Worm (Caenorhabditis elegans) whole organism, L2 larva: ENCODE data around the gene T13G4.4.

ENCODE experiments used
- R02D3.7 ChIP-seq: fragments of 150-350 bp; optimal IDR thresholded peaks from 2 replicates; lab custom pipeline; 2014; ENCODE audit warnings: missing biosample characterization, missing genetic modification characterization
- fos-1 ChIP-seq: fragments of 150-350 bp; optimal IDR thresholded peaks from 2 replicates; lab custom pipeline; 2014; ENCODE audit warnings: missing biosample characterization, missing genetic modification characterization
- lin-13 ChIP-seq: fragments of 150-350 bp; optimal IDR thresholded peaks from 2 replicates; lab custom pipeline; 2014; ENCODE audit warnings: missing biosample characterization, missing genetic modification reagents, missing genetic modification characterization
- lsy-2 ChIP-seq, 2 experiments: fragments of 150-350 bp in 1 of 2; sonication (generic microtip) in 1 of 2; optimal IDR thresholded peaks; 2 replicates each; lab custom pipeline; 2014 to 2017; ENCODE audit warnings: missing biosample characterization in 2 of 2, missing genetic modification characterization in 2 of 2
- nhr-237 ChIP-seq: fragments of 150-350 bp; optimal IDR thresholded peaks from 2 replicates; lab custom pipeline; 2014; ENCODE audit warnings: missing biosample characterization, missing genetic modification characterization
- nhr-25 ChIP-seq: fragments of 150-350 bp; sonication (generic microtip); optimal IDR thresholded peaks from 3 replicates; lab custom pipeline; 2014; ENCODE audit warnings: missing biosample characterization, missing genetic modification characterization

DNA sequence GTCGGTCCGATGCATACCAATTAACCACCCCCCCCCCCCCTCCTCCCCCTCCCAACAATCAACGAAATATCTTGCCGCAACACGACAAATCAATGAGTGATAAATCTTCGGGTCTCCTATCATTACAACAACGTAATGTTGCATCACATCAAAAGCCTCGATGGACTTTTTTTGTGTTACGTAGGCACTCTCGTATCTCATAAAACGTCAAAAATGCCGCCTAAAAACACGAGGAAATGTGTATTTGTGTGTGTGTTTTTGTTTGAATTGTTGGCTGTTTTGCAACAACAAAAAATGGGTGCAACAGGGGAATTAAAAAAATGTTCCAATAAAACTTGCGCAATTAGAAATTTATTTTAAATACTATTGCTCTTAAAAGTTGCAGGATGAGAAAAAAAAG, 24.2 kb downstream of the T13G4.4 start:
- TF ChIP-seq lin-13 (GFP tag; lab: Kevin White, UChicago) (no peak), fos-1 (tag; lab: Kevin White, UChicago) (no peak), lsy-2 (tag; optimal IDR thresholded peaks at IDR 0.05; lab: Kevin White, UChicago) (no peak), nhr-25 (tag; lab: Kevin White, UChicago) (no peak), R02D3.7 (tag; lab: Kevin White, UChicago) (no peak), nhr-237 (no peak)
